Fruit fly (Drosophila melanogaster) whole organism, embryonic: ENCODE measurements around the gene CG14668.

Experiments used
- Atf-2 ChIP-seq: fragments of 200-800 bp; sonication (Bioruptor generic); optimal IDR thresholded peaks from 2 replicates; lab custom pipeline; 2016; ENCODE audit warnings: missing biosample characterization, missing genetic modification characterization
- Atf6 ChIP-seq: fragments of 200-800 bp; sonication (Bioruptor generic); IDR thresholded peaks from 2 replicates; pipeline ENCODE4 v1.3.6; 2022; ENCODE audit warnings: missing biosample characterization, missing genetic modification characterization
- CG10565 ChIP-seq: fragments of 200-800 bp; sonication (Bioruptor generic); optimal IDR thresholded peaks from 3 replicates; lab custom pipeline; 2016; ENCODE audit warnings: missing biosample characterization, mild to moderate bottlenecking, missing genetic modification characterization
- CG12155 ChIP-seq: fragments of 200-800 bp; sonication (Bioruptor generic); optimal IDR thresholded peaks from 3 replicates; lab custom pipeline; 2016; ENCODE audit warnings: missing biosample characterization, missing genetic modification characterization
- CG12391 ChIP-seq: fragments of 200-800 bp; sonication (Bioruptor generic); optimal IDR thresholded peaks from 3 replicates; lab custom pipeline; 2018; ENCODE audit warnings: missing biosample characterization, mild to moderate bottlenecking, missing genetic modification characterization, moderate library complexity
- CG14965 ChIP-seq: fragments of 200-800 bp; sonication (Bioruptor generic); optimal IDR thresholded peaks from 2 replicates; lab custom pipeline; 2016; ENCODE audit warnings: missing biosample characterization, missing genetic modification characterization, borderline replicate concordance
- CG15601 ChIP-seq: fragments of 200-800 bp; sonication (Bioruptor generic); optimal IDR thresholded peaks from 3 replicates; lab custom pipeline; 2019; ENCODE audit warnings: missing biosample characterization, mild to moderate bottlenecking, missing genetic modification characterization, moderate library complexity
- CG1647 ChIP-seq: fragments of 200-800 bp; sonication (Bioruptor generic); optimal IDR thresholded peaks from 3 replicates; lab custom pipeline; 2016; ENCODE audit warnings: missing biosample characterization, missing genetic modification characterization
- CG16815 ChIP-seq: fragments of 200-800 bp; sonication (Bioruptor generic); optimal IDR thresholded peaks from 3 replicates; lab custom pipeline; 2017; ENCODE audit warnings: missing biosample characterization, mild to moderate bottlenecking, missing genetic modification characterization
- CG1832 ChIP-seq: fragments of 200-800 bp; sonication (Bioruptor generic); optimal IDR thresholded peaks from 2 replicates; lab custom pipeline; 2017; ENCODE audit warnings: missing biosample characterization, mild to moderate bottlenecking, missing genetic modification characterization, inconsistent platforms
- CG2116 ChIP-seq: fragments of 200-800 bp; sonication (Bioruptor generic); optimal IDR thresholded peaks from 3 replicates; lab custom pipeline; 2018; ENCODE audit warnings: missing biosample characterization, mild to moderate bottlenecking, missing genetic modification characterization
- CG31441 ChIP-seq: fragments of 200-800 bp; sonication (Bioruptor generic); IDR thresholded peaks from 2 replicates; pipeline ENCODE4 v1.3.6; 2022; ENCODE audit warnings: missing biosample characterization, missing genetic modification characterization
- CG3847 ChIP-seq: fragments of 200-800 bp; sonication (Bioruptor generic); IDR thresholded peaks from 2 replicates; pipeline ENCODE4 v1.3.6; 2022; ENCODE audit warnings: missing biosample characterization, missing genetic modification characterization
- CG6791 ChIP-seq: fragments of 200-800 bp; sonication (Bioruptor generic); IDR thresholded peaks from 3 replicates; pipeline ENCODE4 v1.3.6; 2022; ENCODE audit warnings: missing biosample characterization, missing genetic modification characterization; ENCODE audit not compliant: partially characterized antibody
- CG8089 ChIP-seq: fragments of 200-800 bp; sonication (Bioruptor generic); optimal IDR thresholded peaks from 3 replicates; lab custom pipeline; 2016; ENCODE audit warnings: missing biosample characterization, missing genetic modification characterization
- CG8281 ChIP-seq: fragments of 200-800 bp; sonication (Bioruptor generic); optimal IDR thresholded peaks from 2 replicates; lab custom pipeline; 2018; ENCODE audit warnings: missing biosample characterization, mild to moderate bottlenecking, missing genetic modification characterization, moderate library complexity
- CG8765 ChIP-seq: fragments of 200-800 bp; sonication (Bioruptor generic); IDR thresholded peaks from 2 replicates; pipeline ENCODE4 v1.3.6; 2022; ENCODE audit warnings: missing biosample characterization, missing genetic modification characterization
- CG8944 ChIP-seq: fragments of 200-800 bp; sonication (Bioruptor generic); optimal IDR thresholded peaks from 3 replicates; lab custom pipeline; 2016; ENCODE audit warnings: missing biosample characterization, missing genetic modification characterization
- CG9609 ChIP-seq: fragments of 200-800 bp; sonication (Bioruptor generic); optimal IDR thresholded peaks from 3 replicates; lab custom pipeline; 2016; ENCODE audit warnings: missing biosample characterization, missing genetic modification characterization
- D19A ChIP-seq: fragments of 200-800 bp; optimal IDR thresholded peaks from 3 replicates; lab custom pipeline; 2019; ENCODE audit warnings: missing biosample characterization, mild to moderate bottlenecking, missing genetic modification characterization, moderate library complexity
- Dek ChIP-seq: fragments of 200-800 bp; sonication (Bioruptor generic); optimal IDR thresholded peaks from 3 replicates; lab custom pipeline; 2019; ENCODE audit warnings: missing biosample characterization, mild to moderate bottlenecking, missing genetic modification characterization, moderate library complexity
- Doc3 ChIP-seq: fragments of 200-800 bp; sonication (Bioruptor generic); IDR thresholded peaks from 3 replicates; pipeline ENCODE4 v1.3.6; 2022; ENCODE audit warnings: missing biosample characterization, missing genetic modification characterization; ENCODE audit not compliant: partially characterized antibody
- ERR ChIP-seq: fragments of 200-800 bp; sonication (Bioruptor generic); optimal IDR thresholded peaks from 2 replicates; lab custom pipeline; 2016; ENCODE audit warnings: missing biosample characterization, missing genetic modification characterization
- Ets97D ChIP-seq: fragments of 200-800 bp; sonication (Bioruptor generic); optimal IDR thresholded peaks from 3 replicates; lab custom pipeline; 2016; ENCODE audit warnings: missing biosample characterization, missing genetic modification characterization
- HHEX ChIP-seq: fragments of 200-800 bp; sonication (Bioruptor generic); optimal IDR thresholded peaks from 3 replicates; lab custom pipeline; 2017; ENCODE audit warnings: missing biosample characterization, mild to moderate bottlenecking, missing genetic modification characterization, missing genetic modification reagents
- Hr78 ChIP-seq, 2 experiments: fragments of 200-800 bp in 1 of 2; fragments of >200 bp in 1 of 2; sonication (Bioruptor generic) in 1 of 2; optimal IDR thresholded peaks; 2 replicates each; lab custom pipeline; 2017 to 2019; ENCODE audit warnings: missing biosample characterization in 2 of 2, missing genetic modification characterization in 2 of 2, mild to moderate bottlenecking in 1 of 2, moderate library complexity in 1 of 2
- Hsf ChIP-seq: fragments of 200-800 bp; sonication (Bioruptor generic); optimal IDR thresholded peaks from 3 replicates; lab custom pipeline; 2016; ENCODE audit warnings: missing biosample characterization, missing genetic modification characterization
- Nf-YC ChIP-seq: fragments of 200-800 bp; optimal IDR thresholded peaks from 3 replicates; lab custom pipeline; 2019; ENCODE audit warnings: missing biosample characterization, mild to moderate bottlenecking, missing genetic modification characterization, moderate library complexity
- Side ChIP-seq: fragments of 200-800 bp; sonication (Bioruptor generic); optimal IDR thresholded peaks from 2 replicates; lab custom pipeline; 2016; ENCODE audit warnings: missing biosample characterization, missing genetic modification characterization
- Taf1 ChIP-seq: fragments of 200-800 bp; sonication (Bioruptor generic); IDR thresholded peaks from 2 replicates; pipeline ENCODE4 v1.3.6; 2022; ENCODE audit warnings: missing biosample characterization, missing genetic modification characterization
- Tbp ChIP-seq: fragments of >200 bp; optimal IDR thresholded peaks from 2 replicates; lab custom pipeline; 2018; ENCODE audit warnings: missing biosample characterization, missing genetic modification characterization
- Usf ChIP-seq: fragments of 200-800 bp; sonication (Bioruptor generic); optimal IDR thresholded peaks from 2 replicates; lab custom pipeline; 2017; ENCODE audit warnings: missing genotype, missing biosample characterization, missing genetic modification characterization
- ac ChIP-seq: fragments of 200-800 bp; sonication (Bioruptor generic); optimal IDR thresholded peaks from 3 replicates; lab custom pipeline; 2017; ENCODE audit warnings: missing biosample characterization, mild to moderate bottlenecking, missing genetic modification characterization
- al ChIP-seq: fragments of 200-800 bp; sonication (Bioruptor generic); IDR thresholded peaks from 2 replicates; pipeline ENCODE4 v1.3.6; 2022; ENCODE audit warnings: missing biosample characterization, missing genetic modification characterization
- amos ChIP-seq: fragments of 200-800 bp; sonication (Bioruptor generic); IDR thresholded peaks from 2 replicates; pipeline ENCODE4 v1.3.6; 2022; ENCODE audit warnings: missing biosample characterization, missing genetic modification characterization; ENCODE audit not compliant: partially characterized antibody
- ap ChIP-seq: fragments of 200-800 bp; sonication (Bioruptor generic); IDR thresholded peaks from 2 replicates; pipeline ENCODE4 v1.3.6; 2022; ENCODE audit warnings: missing biosample characterization, missing genetic modification characterization
- dmrt99B ChIP-seq: fragments of 200-800 bp; sonication (Bioruptor generic); optimal IDR thresholded peaks from 2 replicates; lab custom pipeline; 2018; ENCODE audit warnings: missing biosample characterization, mild to moderate bottlenecking, missing genetic modification characterization, moderate library complexity
- fru ChIP-seq: fragments of >200 bp; optimal IDR thresholded peaks from 2 replicates; lab custom pipeline; 2017
- gsb-n ChIP-seq: fragments of 200-800 bp; sonication (Bioruptor generic); optimal IDR thresholded peaks from 3 replicates; lab custom pipeline; 2018; ENCODE audit warnings: missing biosample characterization, mild to moderate bottlenecking, missing genetic modification characterization
- gt ChIP-seq: fragments of 200-800 bp; sonication (Bioruptor generic); IDR thresholded peaks from 2 replicates; pipeline ENCODE4 v1.3.6; 2022; ENCODE audit warnings: missing biosample characterization, missing genetic modification characterization
- ham ChIP-seq: fragments of 200-800 bp; sonication (Bioruptor generic); IDR thresholded peaks from 2 replicates; pipeline ENCODE4 v1.3.6; 2022; ENCODE audit warnings: missing biosample characterization, missing genetic modification characterization
- hkb ChIP-seq, 2 experiments: fragments of 200-800 bp in 1 of 2; fragments of >200 bp in 1 of 2; sonication (Bioruptor generic) in 1 of 2; IDR thresholded peaks in 1 of 2; optimal IDR thresholded peaks in 1 of 2; 2 replicates each; pipeline versions ENCODE4 v1.3.6 to Lab custom; 2017 to 2022; ENCODE audit warnings: missing biosample characterization in 1 of 2, missing genetic modification characterization in 1 of 2
- kah ChIP-seq: fragments of 200-800 bp; sonication (Bioruptor generic); optimal IDR thresholded peaks from 2 replicates; lab custom pipeline; 2018; ENCODE audit warnings: missing biosample characterization, mild to moderate bottlenecking, missing genetic modification characterization
- nerfin-1 ChIP-seq: fragments of 200-800 bp; sonication (Bioruptor generic); optimal IDR thresholded peaks from 3 replicates; lab custom pipeline; 2019; ENCODE audit warnings: missing biosample characterization, mild to moderate bottlenecking, missing genetic modification characterization, moderate library complexity
- sima ChIP-seq: fragments of 200-800 bp; sonication (Bioruptor generic); optimal IDR thresholded peaks from 2 replicates; lab custom pipeline; 2016; ENCODE audit warnings: missing biosample characterization, missing genetic modification characterization
- tna ChIP-seq: fragments of 200-800 bp; sonication (Bioruptor generic); IDR thresholded peaks from 2 replicates; pipeline ENCODE4 v1.3.6; 2022; ENCODE audit warnings: missing biosample characterization, missing genetic modification characterization; ENCODE audit not compliant: partially characterized antibody
- trh ChIP-seq: fragments of 200-800 bp; sonication (Bioruptor generic); optimal IDR thresholded peaks from 2 replicates; lab custom pipeline; 2016; ENCODE audit warnings: missing biosample characterization, missing genetic modification characterization
- unpg ChIP-seq: fragments of 200-800 bp; sonication (Bioruptor generic); optimal IDR thresholded peaks from 3 replicates; lab custom pipeline; 2018; ENCODE audit warnings: missing biosample characterization, mild to moderate bottlenecking, missing genetic modification characterization, moderate library complexity
- usp ChIP-seq: fragments of >200 bp; optimal IDR thresholded peaks from 2 replicates; lab custom pipeline; 2017; ENCODE audit warnings: missing biosample characterization, missing genetic modification characterization
- vvl ChIP-seq: fragments of 200-800 bp; sonication (Bioruptor generic); IDR thresholded peaks from 2 replicates; pipeline ENCODE4 v1.3.6; 2022; ENCODE audit warnings: missing biosample characterization, missing genetic modification characterization

CG14668 gene

DNA sequence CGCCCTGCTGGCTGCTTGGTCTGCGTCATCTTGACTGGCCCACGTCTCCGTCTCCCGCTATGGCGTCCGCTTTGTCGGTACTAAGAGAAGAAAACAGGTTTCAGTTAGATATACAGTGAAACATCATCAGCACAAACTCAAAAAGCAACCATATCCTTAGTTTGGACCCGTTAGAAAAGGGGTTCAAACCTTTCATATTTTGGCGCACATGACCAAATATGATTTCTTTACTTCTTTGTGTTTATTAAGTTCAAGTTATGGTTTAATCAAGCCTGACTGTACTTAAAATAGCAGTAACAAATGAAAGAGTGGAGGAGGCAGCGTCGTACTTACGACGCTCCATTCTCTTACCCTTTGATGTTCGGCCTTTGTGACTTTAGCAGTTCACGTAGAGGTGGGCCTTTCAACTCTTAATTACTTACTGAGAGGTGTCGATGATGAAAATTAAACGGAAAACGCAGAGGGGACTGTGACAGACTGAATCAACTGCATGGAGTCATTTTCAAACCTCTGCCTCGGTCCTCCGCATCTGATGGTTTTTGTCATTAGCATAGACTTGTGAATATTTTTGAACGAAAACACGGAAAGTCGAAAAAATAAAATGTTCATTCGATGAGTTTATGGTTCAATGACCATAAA is 25.7 kb downstream of the CG14668 start (continued):
- TF ChIP-seq ERR (GFP tag; lab: Kevin White, UChicago) (peak; percentile 77), usp (no peak), tna (GFP tag; lab: Robert Waterston, UW) (no peak), ham (no peak), CG1647 (peak; percentile 68), kah (GFP tag; lab: Kevin White, UChicago) (no peak), D19A (tag; lab: Kevin White, UChicago) (peak; percentile 66), CG8281 (tag; lab: Kevin White, UChicago) (peak; percentile 41), Atf-2 (GFP tag; lab: Kevin White, UChicago) (peak; percentile 59), hkb (optimal IDR thresholded peaks at IDR 0.05; lab: Kevin White, UChicago) (no peak), hkb (GFP tag; IDR thresholded peaks at IDR 0.05; lab: Robert Waterston, UW) (peak; percentile 90), CG8089 (GFP tag; lab: Kevin White, UChicago) (peak; percentile 59), Ets97D (GFP tag; lab: Kevin White, UChicago) (peak; percentile 43), CG1832 (no peak), Atf6 (peak; percentile 87), Side (GFP tag; lab: Kevin White, UChicago) (peak; percentile 83), HHEX (GFP tag; lab: Kevin White, UChicago) (peak; percentile 76), CG8765 (GFP tag; lab: Robert Waterston, UW) (peak; percentile 64; the same call in 1 of the 2 replicates), dmrt99B (tag; lab: Kevin White, UChicago) (peak; percentile 88), Taf1 (GFP tag; lab: Robert Waterston, UW) (peak; percentile 81), trh (GFP tag; lab: Kevin White, UChicago) (no peak), Usf (GFP tag; lab: Kevin White, UChicago) (peak; percentile 46), CG15601 (tag; lab: Kevin White, UChicago) (peak; percentile 67), vvl (GFP tag; lab: Robert Waterston, UW) (peak; percentile 92), amos (no peak), CG14965 (GFP tag; lab: Kevin White, UChicago) (no peak), gt (GFP tag; lab: Robert Waterston, UW) (peak; percentile 40; the same call in 1 of the 2 replicates), Dek (peak; percentile 79), fru (lab: Kevin White, UChicago) (no peak), Nf-YC (tag; lab: Kevin White, UChicago) (peak; percentile 37), CG10565 (no peak), CG2116 (peak; percentile 4), CG3847 (peak; percentile 87), CG12391 (peak; percentile 82), sima (GFP tag; lab: Kevin White, UChicago) (peak; percentile 30), ap (peak; percentile 80), gsb-n (tag; lab: Kevin White, UChicago) (peak; percentile 56), CG6791 (GFP tag; lab: Robert Waterston, UW) (no peak), nerfin-1 (tag; lab: Kevin White, UChicago) (peak; percentile 47), Tbp (GFP tag; lab: Kevin White, UChicago) (no peak), ac (GFP tag; lab: Kevin White, UChicago) (no peak), CG9609 (GFP tag; lab: Kevin White, UChicago) (peak; percentile 70), unpg (GFP tag; lab: Kevin White, UChicago) (peak; percentile 85), CG8944 (GFP tag; lab: Kevin White, UChicago) (peak; percentile 76), Hr78 (GFP tag; optimal IDR thresholded peaks at IDR 0.05; lab: Kevin White, UChicago) (peak in 1 of 2 experiments; percentile 84), al (peak; percentile 86), CG16815 (GFP tag; lab: Kevin White, UChicago) (peak; percentile 68), CG12155 (GFP tag; lab: Kevin White, UChicago) (peak; percentile 84), CG31441 (GFP tag; lab: Robert Waterston, UW) (peak; percentile 79), Hsf (GFP tag; lab: Kevin White, UChicago) (peak; percentile 75), Doc3 (GFP tag; lab: Robert Waterston, UW) (no peak)
